Fruit fly (Drosophila melanogaster): Measurements from ENCODE around the gene CG5126.

The CG5126 gene

dm6 chr2L:1144371-1145360 lies 39.2 kb downstream of the CG5126 start (continued):
- TF ChIP-seq amos (GFP tag; IDR thresholded peaks at IDR 0.05; ENCODE audit: partially characterized antibody) (no peak), Bteb2 (GFP tag; optimal IDR thresholded peaks at IDR 0.05) (no peak), CG9437 (GFP tag; optimal IDR thresholded peaks at IDR 0.05) (no peak), tx (GFP tag; optimal IDR thresholded peaks at IDR 0.05) (no peak), Doc2 (GFP tag; IDR thresholded peaks at IDR 0.05) (no peak), CG6175 (GFP tag; IDR thresholded peaks at IDR 0.05) (no peak), tio (GFP tag; optimal IDR thresholded peaks at IDR 0.05) (no peak), bigmax (GFP tag; optimal IDR thresholded peaks at IDR 0.05) (no peak), org-1 (GFP tag; optimal IDR thresholded peaks at IDR 0.05) (peak; percentile 37), br (optimal IDR thresholded peaks at IDR 0.05) (no peak), CG4282 (GFP tag; optimal IDR thresholded peaks at IDR 0.05) (no peak), pros (GFP tag; optimal IDR thresholded peaks at IDR 0.05) (no peak), CG10431 (GFP tag; optimal IDR thresholded peaks at IDR 0.05) (no peak), hbn (GFP tag; IDR thresholded peaks at IDR 0.05; ENCODE audit: partially characterized antibody) (no peak), fd96Cb (tag; optimal IDR thresholded peaks at IDR 0.05) (peak; percentile 46), Vsx1 (GFP tag; optimal IDR thresholded peaks at IDR 0.05) (no peak), jigr1 (GFP tag; IDR thresholded peaks at IDR 0.05) (no peak), exex (tag; optimal IDR thresholded peaks at IDR 0.05) (peak; percentile 78), CG1792 (GFP tag; optimal IDR thresholded peaks at IDR 0.05) (no peak), NC2β (GFP tag; optimal IDR thresholded peaks at IDR 0.05) (peak; percentile 8), CG11247 (GFP tag; IDR thresholded peaks at IDR 0.05) (no peak), Elba2 (GFP tag; optimal IDR thresholded peaks at IDR 0.05) (no peak), Six4 (GFP tag; optimal IDR thresholded peaks at IDR 0.05) (peak; percentile 25), CG15601 (tag; optimal IDR thresholded peaks at IDR 0.05) (peak; percentile 54), CG17361 (GFP tag; IDR thresholded peaks at IDR 0.05) (peak; percentile 51; the same call in 2 of the 3 replicates), Eip74EF (GFP tag; optimal IDR thresholded peaks at IDR 0.05) (peak in 1 of 2 experiments; percentile 40), en (GFP tag; optimal IDR thresholded peaks at IDR 0.05) (no peak), CG8388 (GFP tag; optimal IDR thresholded peaks at IDR 0.05) (peak; percentile 58), CkIIα-i1 (GFP tag; IDR thresholded peaks at IDR 0.05) (no peak), Sry-δ (GFP tag; optimal IDR thresholded peaks at IDR 0.05) (no peak), CG16815 (GFP tag; optimal IDR thresholded peaks at IDR 0.05) (peak; percentile 30), CG10543 (GFP tag; optimal IDR thresholded peaks at IDR 0.05) (no peak), CG32772 (GFP tag; IDR thresholded peaks at IDR 0.05) (0 out of 2 replicates have a peak, but pooled peaks have one; percentile 12), CG12391 (tag; optimal IDR thresholded peaks at IDR 0.05) (peak; percentile 70), CG15479 (GFP tag; optimal IDR thresholded peaks at IDR 0.05) (no peak), ranshi (GFP tag; IDR thresholded peaks at IDR 0.05) (peak; percentile 45; the same call in 1 of the 2 replicates), yki (optimal IDR thresholded peaks at IDR 0.05) (no peak), ems (GFP tag; optimal IDR thresholded peaks at IDR 0.05) (no peak), tup (GFP tag; optimal IDR thresholded peaks at IDR 0.05) (no peak), C15 (GFP tag; IDR thresholded peaks at IDR 0.05) (no peak), CG10979 (tag; optimal IDR thresholded peaks at IDR 0.05) (peak; percentile 64), CG4730 (GFP tag; IDR thresholded peaks at IDR 0.05) (0 out of 2 replicates have a peak, but pooled peaks have one; percentile 10), Abd-B (GFP tag; optimal IDR thresholded peaks at IDR 0.05) (no peak), Ets97D (GFP tag; optimal IDR thresholded peaks at IDR 0.05) (no peak), CG4617 (GFP tag; optimal IDR thresholded peaks at IDR 0.05; ENCODE audit: borderline replicate concordance) (no peak), Stat92E (GFP tag; optimal IDR thresholded peaks at IDR 0.05) (no peak), dpn (GFP tag; optimal IDR thresholded peaks at IDR 0.05) (peak in 1 of 2 experiments; percentile 35), unpg (GFP tag; optimal IDR thresholded peaks at IDR 0.05) (peak; percentile 59)

Measured in whole organism, embryonic.